Worm (Caenorhabditis elegans): Measurements from ENCODE around the gene dod-23.

DNA sequence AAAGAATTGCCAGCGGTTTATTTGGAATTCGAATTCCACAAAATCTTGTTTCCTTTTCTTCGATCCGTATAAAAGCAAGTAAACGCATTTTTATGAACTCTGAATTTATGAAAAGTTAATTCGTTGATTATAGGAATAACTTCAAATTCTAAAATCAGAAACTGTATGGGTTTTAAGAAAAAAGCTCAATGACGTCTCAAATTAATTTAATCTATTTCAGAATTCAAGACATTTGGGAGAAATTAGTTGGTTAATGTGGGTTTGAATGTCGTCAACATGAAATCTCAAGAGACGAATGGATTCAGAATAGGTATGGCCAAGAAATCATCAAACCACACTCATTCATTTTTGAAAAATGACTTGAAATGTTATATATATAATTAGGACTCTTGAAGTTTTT lies 2.9 kb downstream of the dod-23 start, which contains the start of gene F49E12.7:
- TF ChIP-seq ceh-82 (tag; optimal IDR thresholded peaks at IDR 0.05) (no peak), egl-27 (tag; optimal IDR thresholded peaks at IDR 0.05) (no peak)
